Fruit fly (Drosophila melanogaster): Measurements from ENCODE around the gene Dscam4.

The Dscam4 gene

DNA sequence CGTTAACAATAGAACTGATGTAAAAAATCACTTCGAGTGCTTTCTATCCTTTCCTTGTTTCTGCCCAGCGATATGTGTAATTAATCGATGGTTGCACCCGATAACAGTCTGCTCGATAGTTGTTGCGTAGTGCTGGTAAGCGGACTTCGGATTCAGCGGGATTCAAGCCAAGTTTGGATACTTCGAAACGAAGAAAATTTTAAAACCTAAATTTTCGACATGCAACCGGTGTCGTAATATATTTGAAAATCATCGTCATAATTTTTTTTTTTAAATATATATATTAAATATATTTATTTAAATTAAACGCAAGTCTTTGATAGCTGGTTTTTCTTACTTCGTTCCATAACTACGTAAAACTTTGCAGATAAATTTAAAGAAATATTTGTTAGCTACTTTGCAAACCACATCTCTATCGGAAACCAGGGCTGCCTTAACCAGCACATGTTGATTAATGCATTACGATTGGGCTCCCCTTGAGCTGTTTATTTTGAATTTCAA lies 40.6 kb upstream of the Dscam4 start, which contains the start of the genes UbcE2M and Dhps (continued):
- TF ChIP-seq prd (optimal IDR thresholded peaks at IDR 0.05) (no peak), prd (GFP tag; IDR thresholded peaks at IDR 0.05) (peak; percentile 82), amos (GFP tag; IDR thresholded peaks at IDR 0.05; ENCODE audit: partially characterized antibody) (peak; percentile 84), CG5245 (GFP tag; optimal IDR thresholded peaks at IDR 0.05) (no peak), CG10267 (tag; optimal IDR thresholded peaks at IDR 0.05) (peak; percentile 95), pho (GFP tag; optimal IDR thresholded peaks at IDR 0.05) (peak; percentile 48), CG12155 (GFP tag; optimal IDR thresholded peaks at IDR 0.05) (peak; percentile 70), CG13894 (tag; optimal IDR thresholded peaks at IDR 0.05) (no peak), CG17568 (GFP tag; optimal IDR thresholded peaks at IDR 0.05) (no peak), chif (GFP tag; optimal IDR thresholded peaks at IDR 0.05) (peak in 1 of 2 experiments; percentile 29), CG34376 (GFP tag; optimal IDR thresholded peaks at IDR 0.05) (peak; percentile 11), CG14860 (GFP tag; IDR thresholded peaks at IDR 0.05; ENCODE audit: partially characterized antibody) (peak; percentile 57), Oaz (GFP tag; IDR thresholded peaks at IDR 0.05) (no peak; the same call in 1 of the 2 replicates), btn (GFP tag; optimal IDR thresholded peaks at IDR 0.05) (no peak), Dll (GFP tag; IDR thresholded peaks at IDR 0.05; ENCODE audit: partially characterized antibody) (peak; percentile 75), CG3281 (GFP tag; optimal IDR thresholded peaks at IDR 0.05) (peak; percentile 86), Bdp1 (GFP tag; optimal IDR thresholded peaks at IDR 0.05) (no peak), Atf-2 (GFP tag; optimal IDR thresholded peaks at IDR 0.05) (no peak), CG11695 (GFP tag; IDR thresholded peaks at IDR 0.05) (no peak), ind (GFP tag; optimal IDR thresholded peaks at IDR 0.05) (peak; percentile 85), vnd (GFP tag; IDR thresholded peaks at IDR 0.05; ENCODE audit: partially characterized antibody) (peak; percentile 67), zen (tag; optimal IDR thresholded peaks at IDR 0.05) (peak; percentile 79), az2 (GFP tag; optimal IDR thresholded peaks at IDR 0.05) (peak; percentile 54), CG18262 (tag; optimal IDR thresholded peaks at IDR 0.05) (peak; percentile 65), CG30403 (GFP tag; optimal IDR thresholded peaks at IDR 0.05) (peak; percentile 81), CG7556 (GFP tag; optimal IDR thresholded peaks at IDR 0.05) (peak; percentile 70), usp (GFP tag; optimal IDR thresholded peaks at IDR 0.05) (no peak), chinmo (GFP tag; IDR thresholded peaks at IDR 0.05; ENCODE audit: partially characterized antibody) (0 out of 4 replicates have a peak, but pooled peaks have one; percentile 62), CG8944 (GFP tag; optimal IDR thresholded peaks at IDR 0.05) (peak; percentile 11), CG6854 (GFP tag; optimal IDR thresholded peaks at IDR 0.05) (no peak), onecut (GFP tag; IDR thresholded peaks at IDR 0.05) (peak; percentile 19; the same call in 1 of the 2 replicates), CG7928 (GFP tag; optimal IDR thresholded peaks at IDR 0.05) (peak; percentile 91), CG1603 (tag; optimal IDR thresholded peaks at IDR 0.05) (no peak), CG7357 (GFP tag; IDR thresholded peaks at IDR 0.05) (peak; percentile 55; the same call in 2 of the 3 replicates), Hey (tag; optimal IDR thresholded peaks at IDR 0.05) (no peak), HHEX (GFP tag; optimal IDR thresholded peaks at IDR 0.05) (peak; percentile 65), Sox100B (GFP tag; optimal IDR thresholded peaks at IDR 0.05) (no peak), Pdp1 (GFP tag; optimal IDR thresholded peaks at IDR 0.05) (peak; percentile 37 to 65), eve (GFP tag; optimal IDR thresholded peaks at IDR 0.05) (no peak), CG15073 (GFP tag; optimal IDR thresholded peaks at IDR 0.05) (no peak), CG10431 (GFP tag; optimal IDR thresholded peaks at IDR 0.05) (peak; percentile 48), Hmx (GFP tag; optimal IDR thresholded peaks at IDR 0.05) (no peak), Rx (GFP tag; IDR thresholded peaks at IDR 0.05) (no peak), CG13123 (GFP tag; optimal IDR thresholded peaks at IDR 0.05) (peak; percentile 59), luna (GFP tag; optimal IDR thresholded peaks at IDR 0.05) (no peak), Sin3A (optimal IDR thresholded peaks at IDR 0.05) (peak; percentile 41), ci (GFP tag; IDR thresholded peaks at IDR 0.05) (no peak), sens-2 (GFP tag; IDR thresholded peaks at IDR 0.05) (0 out of 2 replicates have a peak, but pooled peaks have one; percentile 32), CG18764 (GFP tag; optimal IDR thresholded peaks at IDR 0.05) (peak; percentile 51), CG7963 (GFP tag; IDR thresholded peaks at IDR 0.05; ENCODE audit: partially characterized antibody) (peak; percentile 63; the same call in 2 of the 3 replicates), C15 (GFP tag; IDR thresholded peaks at IDR 0.05) (no peak)
